Fruit fly (Drosophila melanogaster): ENCODE measurements around the gene CG32270.

Gene CG32270

dm6 chr3L:3239785-3240596 is 31.2 kb upstream of the CG32270 start (continued):
- peak; percentile 6 for TF ChIP-seq az2 (GFP tag; optimal IDR thresholded peaks at IDR 0.05)
- TF ChIP-seq ttk (GFP tag; IDR thresholded peaks at IDR 0.05) = no peak
- no peak for TF ChIP-seq abd-A (tag; optimal IDR thresholded peaks at IDR 0.05)
- TF ChIP-seq CG1602 (GFP tag; optimal IDR thresholded peaks at IDR 0.05) = no peak
- no peak for TF ChIP-seq cg (GFP tag; optimal IDR thresholded peaks at IDR 0.05)

- TF ChIP-seq NC2β (GFP tag; optimal IDR thresholded peaks at IDR 0.05) = peak; percentile 28
- TF ChIP-seq CG17802 (tag; optimal IDR thresholded peaks at IDR 0.05) = peak; percentile 50
- TF ChIP-seq inv (GFP tag; IDR thresholded peaks at IDR 0.05; ENCODE audit: partially characterized antibody) = no peak
- peak; percentile 41 for TF ChIP-seq Dad (GFP tag; optimal IDR thresholded peaks at IDR 0.05)
- TF ChIP-seq YL-1 (GFP tag; optimal IDR thresholded peaks at IDR 0.05) = peak; percentile 78
- TF ChIP-seq CG1603 (tag; optimal IDR thresholded peaks at IDR 0.05) = no peak
- peak; percentile 32 for TF ChIP-seq fu2 (GFP tag; optimal IDR thresholded peaks at IDR 0.05)
- peak in 1 of 2 experiments; percentile 29 for TF ChIP-seq chif (GFP tag; optimal IDR thresholded peaks at IDR 0.05)
- TF ChIP-seq CG4820 (GFP tag; optimal IDR thresholded peaks at IDR 0.05) = peak; percentile 15
- TF ChIP-seq Mrtf (GFP tag; IDR thresholded peaks at IDR 0.05) = no peak
- peak; percentile 52; the same call in 2 of the 3 replicates for TF ChIP-seq Dbx (GFP tag; IDR thresholded peaks at IDR 0.05)
- TF ChIP-seq gfzf (GFP tag; optimal IDR thresholded peaks at IDR 0.05) = peak; percentile 99
- TF ChIP-seq D19A (tag; optimal IDR thresholded peaks at IDR 0.05) = no peak
- peak; percentile 8 for TF ChIP-seq CG3281 (GFP tag; optimal IDR thresholded peaks at IDR 0.05)
- peak; percentile 21 for TF ChIP-seq CG17359 (tag; optimal IDR thresholded peaks at IDR 0.05)
- TF ChIP-seq emc (GFP tag; optimal IDR thresholded peaks at IDR 0.05) = no peak
- no peak for TF ChIP-seq CG6175 (GFP tag; IDR thresholded peaks at IDR 0.05)
- TF ChIP-seq Abd-B (GFP tag; optimal IDR thresholded peaks at IDR 0.05) = no peak
- TF ChIP-seq MBD-R2 (GFP tag; IDR thresholded peaks at IDR 0.05) = peak; percentile 80
- no peak for TF ChIP-seq CG7556 (GFP tag; optimal IDR thresholded peaks at IDR 0.05)
- peak; percentile 45 for TF ChIP-seq Bteb2 (GFP tag; optimal IDR thresholded peaks at IDR 0.05)
- TF ChIP-seq CG10462 (GFP tag; optimal IDR thresholded peaks at IDR 0.05) = no peak
- TF ChIP-seq CG13775 (GFP tag; optimal IDR thresholded peaks at IDR 0.05) = peak; percentile 6
- no peak for TF ChIP-seq dimm (GFP tag; IDR thresholded peaks at IDR 0.05)
- TF ChIP-seq CG32532 (GFP tag; IDR thresholded peaks at IDR 0.05) = no peak
- peak; percentile 41 for TF ChIP-seq Mad (GFP tag; optimal IDR thresholded peaks at IDR 0.05)
- peak; percentile 76 for TF ChIP-seq slbo (GFP tag; IDR thresholded peaks at IDR 0.05)
- peak; percentile 57 for TF ChIP-seq nom (GFP tag; optimal IDR thresholded peaks at IDR 0.05)
- peak; percentile 5 for TF ChIP-seq Mes4 (GFP tag; optimal IDR thresholded peaks at IDR 0.05)
- TF ChIP-seq Sry-δ (GFP tag; optimal IDR thresholded peaks at IDR 0.05) = peak; percentile 60
- TF ChIP-seq pros (GFP tag; optimal IDR thresholded peaks at IDR 0.05) = no peak
- peak; percentile 14 for TF ChIP-seq pb (GFP tag; optimal IDR thresholded peaks at IDR 0.05)
- peak; percentile 15 for TF ChIP-seq CG1647 (GFP tag; optimal IDR thresholded peaks at IDR 0.05)
- TF ChIP-seq Dip3 (GFP tag; optimal IDR thresholded peaks at IDR 0.05) = peak; percentile 50
- TF ChIP-seq ara (GFP tag; IDR thresholded peaks at IDR 0.05) = no peak
- TF ChIP-seq Nf-YB (GFP tag; optimal IDR thresholded peaks at IDR 0.05) = no peak
- TF ChIP-seq nerfin-1 (tag; optimal IDR thresholded peaks at IDR 0.05) = peak; percentile 12
- TF ChIP-seq tll (GFP tag; optimal IDR thresholded peaks at IDR 0.05) = no peak
- no peak for TF ChIP-seq nau (GFP tag; optimal IDR thresholded peaks at IDR 0.05)
- TF ChIP-seq caup (GFP tag; optimal IDR thresholded peaks at IDR 0.05; ENCODE audit: severe bottlenecking) = peak; percentile 18
- peak; percentile 20 for TF ChIP-seq shn (GFP tag; optimal IDR thresholded peaks at IDR 0.05)
Measured at dm6 chr3L:3239033-3239752, 30.4 kb upstream of the CG32270 start, which contains the start of gene CG17746. TSS of gene CG17746 (minus strand) at chr3L:3239578.
